Worm (Caenorhabditis elegans) whole organism, L1 larva: ENCODE results near the gene asm-1.

Source experiments
- C16A3.4 ChIP-seq: fragments of 150-350 bp; optimal IDR thresholded peaks from 2 replicates; lab custom pipeline; 2014; ENCODE audit warnings: missing biosample characterization, missing genetic modification characterization
- C34B4.2 ChIP-seq: sonication (generic microtip); optimal IDR thresholded peaks from 2 replicates; lab custom pipeline; 2017; ENCODE audit warnings: mild to moderate bottlenecking, missing genetic modification characterization, missing compliant biosample characterization
- F16B12.6 ChIP-seq: fragments of 150-350 bp; optimal IDR thresholded peaks from 2 replicates; lab custom pipeline; 2014; ENCODE audit warnings: missing biosample characterization, missing genetic modification characterization
- aha-1 ChIP-seq: fragments of 150-350 bp; optimal IDR thresholded peaks from 2 replicates; lab custom pipeline; 2014; ENCODE audit warnings: missing biosample characterization, missing genetic modification characterization
- ceh-63 ChIP-seq: fragments of 200-800 bp; sonication (Bioruptor generic); optimal IDR thresholded peaks from 2 replicates; lab custom pipeline; 2018; ENCODE audit warnings: mild to moderate bottlenecking, missing genetic modification characterization, missing compliant biosample characterization
- ceh-8 ChIP-seq: fragments of 200-800 bp; sonication (Bioruptor generic); optimal IDR thresholded peaks from 2 replicates; lab custom pipeline; 2018; ENCODE audit warnings: mild to moderate bottlenecking, missing genetic modification characterization, moderate library complexity, missing compliant biosample characterization
- ceh-82 ChIP-seq, 3 experiments: fragments of 150-350 bp in 1 of 3; sonication (generic microtip) in 2 of 3; optimal IDR thresholded peaks; 2 replicates each; lab custom pipeline; 2014 to 2017; ENCODE audit warnings: missing biosample characterization in 3 of 3, missing genetic modification characterization in 3 of 3
- ces-1 ChIP-seq: fragments of 150-350 bp; optimal IDR thresholded peaks from 2 replicates; lab custom pipeline; 2014; ENCODE audit warnings: missing biosample characterization, missing genetic modification reagents, missing genetic modification characterization
- dpl-1 ChIP-seq, 3 experiments: fragments of 150-350 bp in 2 of 3; sonication (generic microtip) in 1 of 3; optimal IDR thresholded peaks; 2 replicates each; lab custom pipeline; 2014 to 2017; ENCODE audit warnings: missing biosample characterization in 3 of 3, missing genetic modification characterization in 3 of 3, missing genetic modification reagents in 3 of 3
- dsc-1 ChIP-seq: sonication (generic microtip); optimal IDR thresholded peaks from 2 replicates; lab custom pipeline; 2016; ENCODE audit warnings: mild to moderate bottlenecking, missing genetic modification characterization, missing compliant biosample characterization
- efl-1 ChIP-seq, 4 experiments: fragments of 150-350 bp; optimal IDR thresholded peaks in 3 of 4; peaks in 1 of 4; 1 replicate in 1 of 4; 2 replicates in 3 of 4; lab custom pipeline; 2014; ENCODE audit warnings: missing biosample characterization in 2 of 4, missing genetic modification characterization in 2 of 4, missing genetic modification reagents in 2 of 4
- egl-13 ChIP-seq: sonication (generic microtip); optimal IDR thresholded peaks from 2 replicates; lab custom pipeline; 2016; ENCODE audit warnings: missing genotype, missing genetic modification reagents, missing genetic modification characterization, missing compliant biosample characterization
- egl-27 ChIP-seq, 2 experiments: fragments of 150-350 bp in 1 of 2; sonication (generic microtip); optimal IDR thresholded peaks; 3 replicates each; lab custom pipeline; 2017 to 2018; ENCODE audit warnings: missing biosample characterization in 2 of 2, missing genetic modification characterization in 2 of 2, missing genetic modification reagents in 2 of 2
- elt-3 ChIP-seq, 6 experiments: fragments of 150-350 bp in 1 of 6; sonication (generic microtip); optimal IDR thresholded peaks; 2 replicates each; lab custom pipeline; 2017 to 2018; ENCODE audit warnings: missing biosample characterization in 6 of 6, missing genetic modification characterization in 6 of 6, inconsistent platforms in 1 of 6
- fos-1 ChIP-seq: fragments of 150-350 bp; optimal IDR thresholded peaks from 2 replicates; lab custom pipeline; 2014; ENCODE audit warnings: missing biosample characterization, missing genetic modification characterization
- grh-1 ChIP-seq: fragments of 200-800 bp; sonication (Bioruptor generic); IDR thresholded peaks from 2 replicates; pipeline ENCODE4 v1.3.6; 2022; ENCODE audit warnings: missing genetic modification reagents, missing genetic modification characterization, missing compliant biosample characterization
- hlh-17 ChIP-seq: fragments of 200-800 bp; sonication (Bioruptor generic); optimal IDR thresholded peaks from 2 replicates; lab custom pipeline; 2018; ENCODE audit warnings: missing genetic modification characterization, mild to moderate bottlenecking, missing compliant biosample characterization, moderate library complexity, borderline replicate concordance
- hlh-4 ChIP-seq: sonication (generic microtip); optimal IDR thresholded peaks from 2 replicates; lab custom pipeline; 2016; ENCODE audit warnings: mild to moderate bottlenecking, missing genetic modification characterization, missing compliant biosample characterization
- hpl-2 ChIP-seq: fragments of 150-350 bp; optimal IDR thresholded peaks from 2 replicates; lab custom pipeline; 2014; ENCODE audit warnings: missing biosample characterization, missing genetic modification reagents, missing genetic modification characterization
- isw-1 ChIP-seq: fragments of 200-800 bp; sonication (Bioruptor generic); IDR thresholded peaks from 2 replicates; pipeline ENCODE4 v1.3.6; 2022; ENCODE audit warnings: missing genetic modification characterization, missing compliant biosample characterization
- jun-1 ChIP-seq: fragments of 150-350 bp; optimal IDR thresholded peaks from 2 replicates; lab custom pipeline; 2014; ENCODE audit warnings: missing biosample characterization, missing genetic modification reagents, missing genetic modification characterization
- lin-13 ChIP-seq: fragments of 150-350 bp; optimal IDR thresholded peaks from 2 replicates; lab custom pipeline; 2014; ENCODE audit warnings: missing biosample characterization, missing genetic modification reagents, missing genetic modification characterization
- lin-14 ChIP-seq: fragments of 200-800 bp; sonication (Bioruptor generic); optimal IDR thresholded peaks from 2 replicates; lab custom pipeline; 2018; ENCODE audit warnings: mild to moderate bottlenecking, missing genetic modification characterization, moderate library complexity, missing compliant biosample characterization
- lin-15B ChIP-seq: fragments of 150-350 bp; sonication (generic microtip); optimal IDR thresholded peaks from 3 replicates; lab custom pipeline; 2014; ENCODE audit warnings: missing biosample characterization, missing genetic modification characterization
- lin-35 ChIP-seq, 2 experiments: fragments of 150-350 bp; optimal IDR thresholded peaks; 2 replicates each; lab custom pipeline; 2014; ENCODE audit warnings: missing biosample characterization in 2 of 2, missing genetic modification characterization in 2 of 2, missing genetic modification reagents in 2 of 2
- lir-3 ChIP-seq: sonication (generic microtip); optimal IDR thresholded peaks from 2 replicates; lab custom pipeline; 2016; ENCODE audit warnings: mild to moderate bottlenecking, missing genetic modification characterization, moderate library complexity, missing compliant biosample characterization; ENCODE audit not compliant: poor library complexity
- mab-9 ChIP-seq: fragments of 200-800 bp; sonication (Bioruptor generic); IDR thresholded peaks from 2 replicates; pipeline ENCODE4 v1.3.6; 2022; ENCODE audit warnings: missing genetic modification reagents, missing genetic modification characterization, missing compliant biosample characterization
- mdl-1 ChIP-seq, 2 experiments: fragments of 150-350 bp; optimal IDR thresholded peaks; 2 replicates each; lab custom pipeline; 2014 to 2017; ENCODE audit warnings: missing biosample characterization in 2 of 2, missing genetic modification characterization in 2 of 2, inconsistent platforms in 1 of 2
- mep-1 ChIP-seq: fragments of 150-350 bp; optimal IDR thresholded peaks from 2 replicates; lab custom pipeline; 2014; ENCODE audit warnings: missing biosample characterization, missing genetic modification characterization
- nhr-11 ChIP-seq: fragments of 150-350 bp; optimal IDR thresholded peaks from 2 replicates; lab custom pipeline; 2014; ENCODE audit warnings: missing biosample characterization, missing genetic modification characterization
- nhr-12 ChIP-seq: sonication (generic microtip); optimal IDR thresholded peaks from 2 replicates; lab custom pipeline; 2017; ENCODE audit warnings: missing biosample characterization, missing genetic modification characterization
- nhr-19 ChIP-seq: fragments of 200-800 bp; sonication (Bioruptor generic); conservative IDR thresholded peaks from 2 replicates; pipeline ENCODE4 v1.3.6; 2022; ENCODE audit warnings: missing genetic modification characterization, missing compliant biosample characterization
- nhr-237 ChIP-seq: fragments of 150-350 bp; optimal IDR thresholded peaks from 2 replicates; lab custom pipeline; 2014; ENCODE audit warnings: missing biosample characterization, missing genetic modification characterization
- nhr-28 ChIP-seq: fragments of 150-350 bp; optimal IDR thresholded peaks from 2 replicates; lab custom pipeline; 2014; ENCODE audit warnings: missing biosample characterization, missing genetic modification characterization
- nhr-71 ChIP-seq: sonication (generic microtip); optimal IDR thresholded peaks from 2 replicates; lab custom pipeline; 2016; ENCODE audit warnings: mild to moderate bottlenecking, missing genetic modification characterization, moderate library complexity, missing compliant biosample characterization
- nhr-77 ChIP-seq: fragments of 150-350 bp; optimal IDR thresholded peaks from 2 replicates; lab custom pipeline; 2014; ENCODE audit warnings: missing biosample characterization, missing genetic modification characterization
- nhr-84 ChIP-seq: sonication (generic microtip); optimal IDR thresholded peaks from 2 replicates; lab custom pipeline; 2017; ENCODE audit warnings: missing biosample characterization, missing genetic modification characterization
- nhr-85 ChIP-seq: sonication (generic microtip); peaks from one replicate; lab custom pipeline; 2016; ENCODE audit warnings: missing genetic modification characterization, inconsistent platforms, missing compliant biosample characterization
- nhr-90 ChIP-seq: sonication (generic microtip); optimal IDR thresholded peaks from 2 replicates; lab custom pipeline; 2016; ENCODE audit warnings: mild to moderate bottlenecking, missing genetic modification characterization, missing compliant biosample characterization; ENCODE audit not compliant: poor library complexity
- pag-3 ChIP-seq: sonication (generic microtip); optimal IDR thresholded peaks from 2 replicates; lab custom pipeline; 2017; ENCODE audit warnings: missing genetic modification characterization, mild to moderate bottlenecking, missing compliant biosample characterization, antibody characterized with exemption, borderline replicate concordance; ENCODE audit not compliant: insufficient read depth
- pqm-1 ChIP-seq: sonication (generic microtip); optimal IDR thresholded peaks from 3 replicates; lab custom pipeline; 2017; ENCODE audit warnings: missing biosample characterization, missing genetic modification characterization
- rnt-1 ChIP-seq: sonication (generic microtip); optimal IDR thresholded peaks from 2 replicates; lab custom pipeline; 2016; ENCODE audit warnings: mild to moderate bottlenecking, missing genetic modification characterization, moderate library complexity, missing compliant biosample characterization
- skn-1 ChIP-seq: fragments of 150-350 bp; optimal IDR thresholded peaks from 2 replicates; lab custom pipeline; 2014; ENCODE audit warnings: missing biosample characterization, missing genetic modification characterization
- snpc-4 ChIP-seq: fragments of 150-350 bp; optimal IDR thresholded peaks from 2 replicates; lab custom pipeline; 2014; ENCODE audit warnings: missing biosample characterization, missing genetic modification characterization
- snu-23 ChIP-seq: sonication (generic microtip); optimal IDR thresholded peaks from 2 replicates; lab custom pipeline; 2016; ENCODE audit warnings: missing genetic modification characterization, missing compliant biosample characterization
- sox-4 ChIP-seq: sonication (generic microtip); optimal IDR thresholded peaks from 2 replicates; lab custom pipeline; 2016; ENCODE audit warnings: missing genetic modification characterization, missing compliant biosample characterization
- sptf-1 ChIP-seq: fragments of 150-350 bp; optimal IDR thresholded peaks from 2 replicates; lab custom pipeline; 2014; ENCODE audit warnings: missing biosample characterization, missing genetic modification characterization
- sup-37 ChIP-seq: fragments of 200-800 bp; sonication (Bioruptor generic); optimal IDR thresholded peaks from 2 replicates; lab custom pipeline; 2018; ENCODE audit warnings: mild to moderate bottlenecking, missing genetic modification characterization, missing compliant biosample characterization
- unc-30 ChIP-seq: sonication (generic microtip); optimal IDR thresholded peaks from 2 replicates; lab custom pipeline; 2017; ENCODE audit warnings: missing biosample characterization, missing genetic modification characterization
- unc-98 ChIP-seq: fragments of 200-800 bp; sonication (Bioruptor generic); IDR thresholded peaks from 2 replicates; pipeline ENCODE4 v1.3.6; 2022; ENCODE audit warnings: missing genetic modification characterization, missing compliant biosample characterization
- zag-1 ChIP-seq: fragments of 150-350 bp; optimal IDR thresholded peaks from 2 replicates; lab custom pipeline; 2014; ENCODE audit warnings: missing biosample characterization, missing genetic modification characterization
- ztf-11 ChIP-seq, 2 experiments: sonication (generic microtip); optimal IDR thresholded peaks; 2 replicates each; lab custom pipeline; 2016 to 2017; ENCODE audit warnings: missing genetic modification characterization in 2 of 2, missing biosample characterization in 1 of 2, missing compliant biosample characterization in 1 of 2
- ztf-4 ChIP-seq: fragments of 150-350 bp; optimal IDR thresholded peaks from 2 replicates; lab custom pipeline; 2014; ENCODE audit warnings: missing biosample characterization, missing genetic modification characterization

Gene asm-1

DNA sequence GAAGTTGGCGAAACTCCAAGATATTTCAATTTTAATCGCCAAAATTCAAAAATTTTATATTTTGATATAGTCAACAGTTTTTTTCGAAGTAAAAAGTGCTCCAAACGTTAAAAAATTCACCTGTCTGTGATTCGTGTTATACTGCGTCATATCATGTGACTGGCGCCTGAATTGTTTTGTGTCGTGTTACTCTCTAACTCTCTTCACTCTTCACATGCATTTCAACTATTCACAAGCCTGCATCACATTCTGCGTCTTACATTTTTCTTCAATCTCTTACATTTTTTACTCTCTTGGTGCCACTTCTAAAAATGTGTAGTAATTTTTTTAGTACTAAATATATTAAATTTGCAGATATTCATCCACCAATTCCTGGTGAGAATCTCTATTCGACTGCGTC is 18.5 kb downstream of the asm-1 start, which contains the start of gene flcn-1:
Gene flcn-1 (plus strand): TSS at position 348 of the 400 bp plus-strand sequence.
- TF ChIP-seq rnt-1 (tag; lab: Kevin White, UChicago) = peak; percentile 40
- TF ChIP-seq nhr-12 (tag; lab: Kevin White, UChicago) = no peak
- TF ChIP-seq F16B12.6 = no peak
- TF ChIP-seq ceh-82 (tag; optimal IDR thresholded peaks at IDR 0.05; lab: Kevin White, UChicago) = peak in 1 of 3 experiments; percentile 10
- TF ChIP-seq elt-3 (tag; optimal IDR thresholded peaks at IDR 0.05; lab: Kevin White, UChicago) = no peak
- no peak for TF ChIP-seq aha-1 (tag; lab: Kevin White, UChicago)
- peak; percentile 42 to 50 for TF ChIP-seq efl-1 (optimal IDR thresholded peaks at IDR 0.05; lab: Kevin White, UChicago)
- TF ChIP-seq efl-1 (GFP tag; optimal IDR thresholded peaks at IDR 0.05 in 1 of 2; lab: Kevin White, UChicago) = peak in 1 of 2 experiments; percentile 30
- peak; percentile 17 for TF ChIP-seq sox-4 (tag; lab: Kevin White, UChicago)
- no peak for TF ChIP-seq nhr-237
- peak; percentile 41 for TF ChIP-seq nhr-90 (tag; lab: Kevin White, UChicago)
- no peak for TF ChIP-seq pqm-1 (tag; lab: Kevin White, UChicago)
- peak; percentile 55 to 60 for TF ChIP-seq lin-35 (GFP tag; optimal IDR thresholded peaks at IDR 0.05; lab: Kevin White, UChicago)
- TF ChIP-seq dpl-1 (GFP tag; optimal IDR thresholded peaks at IDR 0.05; lab: Kevin White, UChicago) = peak in 2 of 3 experiments; percentile 10 to 37
- TF ChIP-seq unc-98 (GFP tag; lab: Robert Waterston, UW) = no peak
- TF ChIP-seq lin-13 (GFP tag; lab: Kevin White, UChicago) = peak; percentile 29
- TF ChIP-seq hlh-4 (tag; lab: Kevin White, UChicago) = peak; percentile 45
- TF ChIP-seq nhr-28 (tag; lab: Kevin White, UChicago) = no peak
- peak; percentile 74 for TF ChIP-seq snu-23 (GFP tag; lab: Kevin White, UChicago)
- TF ChIP-seq snpc-4 (tag; lab: Kevin White, UChicago) = peak; percentile 15
- no peak for TF ChIP-seq nhr-77
- TF ChIP-seq nhr-19 (GFP tag; lab: Robert Waterston, UW) = peak; percentile 42
- no peak for TF ChIP-seq jun-1 (tag; lab: Kevin White, UChicago)
- no peak for TF ChIP-seq ceh-8 (GFP tag; lab: Kevin White, UChicago)
- TF ChIP-seq ztf-4 (tag; lab: Kevin White, UChicago) = no peak
- no peak for TF ChIP-seq ztf-11 (tag; optimal IDR thresholded peaks at IDR 0.05; lab: Kevin White, UChicago)
- TF ChIP-seq nhr-85 (tag; lab: Kevin White, UChicago) = peak; percentile 52
- TF ChIP-seq zag-1 = no peak
- TF ChIP-seq lir-3 (tag; lab: Kevin White, UChicago) = peak; percentile 9
- TF ChIP-seq lin-14 (GFP tag; lab: Kevin White, UChicago) = peak; percentile 85
- TF ChIP-seq C34B4.2 (tag; lab: Kevin White, UChicago) = no peak
- no peak for TF ChIP-seq C16A3.4 (tag; lab: Kevin White, UChicago)
- TF ChIP-seq dsc-1 (tag; lab: Kevin White, UChicago) = peak; percentile 7
- no peak for TF ChIP-seq nhr-84 (tag; lab: Kevin White, UChicago)
- TF ChIP-seq pag-3 (tag; lab: Kevin White, UChicago) = no peak
- no peak for TF ChIP-seq ces-1 (GFP tag; lab: Kevin White, UChicago)
- no peak for TF ChIP-seq mab-9 (GFP tag; lab: Robert Waterston, UW)
- TF ChIP-seq lin-15B (tag; lab: Kevin White, UChicago) = no peak
- no peak for TF ChIP-seq grh-1 (GFP tag; lab: Robert Waterston, UW)
- TF ChIP-seq unc-30 (tag; lab: Kevin White, UChicago) = no peak
- TF ChIP-seq sptf-1 (tag; lab: Kevin White, UChicago) = no peak
- TF ChIP-seq mep-1 = peak; percentile 76
- peak; percentile 50 for TF ChIP-seq egl-13 (tag; lab: Kevin White, UChicago)
- peak; percentile 15 for TF ChIP-seq fos-1 (tag; lab: Kevin White, UChicago)
- TF ChIP-seq isw-1 (GFP tag; lab: Robert Waterston, UW) = no peak
- no peak for TF ChIP-seq egl-27 (tag; optimal IDR thresholded peaks at IDR 0.05; lab: Kevin White, UChicago)
- TF ChIP-seq hpl-2 (GFP tag; lab: Kevin White, UChicago) = no peak
- no peak for TF ChIP-seq ceh-63 (GFP tag; lab: Kevin White, UChicago)
- no peak for TF ChIP-seq hlh-17 (GFP tag; lab: Kevin White, UChicago)
- peak; percentile 78 for TF ChIP-seq nhr-71 (tag; lab: Kevin White, UChicago)
- TF ChIP-seq skn-1 (tag; lab: Kevin White, UChicago) = no peak
- TF ChIP-seq mdl-1 (tag; optimal IDR thresholded peaks at IDR 0.05; lab: Kevin White, UChicago) = no peak
- TF ChIP-seq nhr-11 (tag; lab: Kevin White, UChicago) = no peak
- no peak for TF ChIP-seq sup-37 (GFP tag; lab: Kevin White, UChicago)
